Fruit fly (Drosophila melanogaster) whole organism, prepupa: ENCODE data around the gene Acp29AB.
A peak's percentile ranks its signal among the peaks of the same experiment; 100 is the strongest.

ENCODE experiments used
- CG3919 ChIP-seq: fragments of 200-800 bp; sonication (Bioruptor generic); optimal IDR thresholded peaks from 3 replicates; lab custom pipeline; 2016; ENCODE audit warnings: missing biosample characterization, missing genetic modification characterization
- CG6163 ChIP-seq: fragments of 200-800 bp; sonication (Bioruptor generic); IDR thresholded peaks from 3 replicates; pipeline ENCODE4 v1.3.6; 2022; ENCODE audit warnings: missing biosample characterization, missing genetic modification characterization
- CG8319 ChIP-seq: fragments of 200-800 bp; sonication (Bioruptor generic); optimal IDR thresholded peaks from 3 replicates; lab custom pipeline; 2016; ENCODE audit warnings: missing biosample characterization, missing genetic modification characterization
- Eip78C ChIP-seq: fragments of 200-800 bp; sonication (Bioruptor generic); peaks from one replicate; lab custom pipeline; 2016; ENCODE audit warnings: missing biosample characterization, missing genetic modification characterization
- Gug ChIP-seq: fragments of 200-800 bp; sonication (Bioruptor generic); IDR thresholded peaks from 2 replicates; pipeline ENCODE4 v1.3.6; 2022; ENCODE audit warnings: missing biosample characterization, missing genetic modification characterization
- Sox102F ChIP-seq: fragments of 200-800 bp; sonication (Bioruptor generic); optimal IDR thresholded peaks from 2 replicates; lab custom pipeline; 2016; ENCODE audit warnings: missing biosample characterization, mild to moderate bottlenecking, missing genetic modification characterization
- Sox14 ChIP-seq: fragments of 200-800 bp; sonication (Bioruptor generic); optimal IDR thresholded peaks from 3 replicates; lab custom pipeline; 2016; ENCODE audit warnings: missing biosample characterization, missing genetic modification characterization
- achi ChIP-seq: fragments of 200-800 bp; sonication (Bioruptor generic); optimal IDR thresholded peaks from 3 replicates; lab custom pipeline; 2016; ENCODE audit warnings: missing biosample characterization, missing genetic modification characterization
- acj6 ChIP-seq: fragments of 200-800 bp; sonication (Bioruptor generic); optimal IDR thresholded peaks from 3 replicates; lab custom pipeline; 2016; ENCODE audit warnings: missing biosample characterization, missing genetic modification characterization
- fd85E ChIP-seq: fragments of 200-800 bp; sonication (Bioruptor generic); optimal IDR thresholded peaks from 3 replicates; lab custom pipeline; 2016; ENCODE audit warnings: missing biosample characterization, missing genetic modification characterization
- pdm3 ChIP-seq: fragments of 200-800 bp; sonication (Bioruptor generic); optimal IDR thresholded peaks from 3 replicates; lab custom pipeline; 2016; ENCODE audit warnings: missing biosample characterization, missing genetic modification characterization
- salr ChIP-seq, 2 experiments: fragments of 200-800 bp; sonication (Bioruptor generic); optimal IDR thresholded peaks; 3 replicates each; lab custom pipeline; 2016 to 2018; ENCODE audit warnings: missing biosample characterization in 2 of 2, missing genetic modification characterization in 2 of 2, mild to moderate bottlenecking in 1 of 2
- svp ChIP-seq: fragments of 200-800 bp; sonication (Bioruptor generic); peaks from one replicate; lab custom pipeline; 2016; ENCODE audit warnings: missing biosample characterization, missing genetic modification characterization
- topi ChIP-seq: fragments of 200-800 bp; sonication (Bioruptor generic); optimal IDR thresholded peaks from 3 replicates; lab custom pipeline; 2016; ENCODE audit warnings: missing biosample characterization, missing genetic modification characterization

- TF ChIP-seq pdm3 (GFP tag; lab: Kevin White, UChicago), result peak; percentile 42
- no peak for TF ChIP-seq Gug (GFP tag; lab: Robert Waterston, UW)
- peak; percentile 45 for TF ChIP-seq Sox14
- peak; percentile 69 for TF ChIP-seq svp (GFP tag; lab: Kevin White, UChicago)
- TF ChIP-seq topi (GFP tag; lab: Kevin White, UChicago), result peak; percentile 44
- peak; percentile 48 for TF ChIP-seq CG3919 (GFP tag; lab: Kevin White, UChicago)
- peak; percentile 9 for TF ChIP-seq fd85E
- TF ChIP-seq CG8319 (GFP tag; lab: Kevin White, UChicago), result no peak
- peak; percentile 52 for TF ChIP-seq Sox102F (GFP tag; lab: Kevin White, UChicago)
- TF ChIP-seq CG6163 (GFP tag; lab: Robert Waterston, UW), result peak; percentile 37; the same call in 1 of the 3 replicates
- TF ChIP-seq achi (GFP tag; lab: Kevin White, UChicago), result peak; percentile 39
- TF ChIP-seq salr (GFP tag; optimal IDR thresholded peaks at IDR 0.05; lab: Kevin White, UChicago), result peak in 1 of 2 experiments; percentile 19
- TF ChIP-seq acj6, result peak; percentile 37
- peak; percentile 79 for TF ChIP-seq Eip78C
Measured at dm6 chr2L:8381508-8382036, 11.4 kb downstream of the Acp29AB start, which contains the start of gene AlaRS.
